Fruit fly (Drosophila melanogaster) whole organism, prepupa: ENCODE measurements around the gene CG7692.

Experiments used
- CG11294 ChIP-seq: fragments of 200-800 bp; sonication (Bioruptor generic); IDR thresholded peaks from 2 replicates; pipeline ENCODE4 v1.3.6; 2022; ENCODE audit warnings: missing biosample characterization, missing genetic modification characterization
- CG32006 ChIP-seq: fragments of 200-800 bp; sonication (Bioruptor generic); optimal IDR thresholded peaks from 3 replicates; lab custom pipeline; 2017; ENCODE audit warnings: missing biosample characterization, mild to moderate bottlenecking, missing genetic modification characterization
- CG34406 ChIP-seq: fragments of 200-800 bp; sonication (Bioruptor generic); optimal IDR thresholded peaks from 3 replicates; lab custom pipeline; 2016; ENCODE audit warnings: missing biosample characterization, missing genetic modification characterization
- CG3919 ChIP-seq: fragments of 200-800 bp; sonication (Bioruptor generic); optimal IDR thresholded peaks from 3 replicates; lab custom pipeline; 2016; ENCODE audit warnings: missing biosample characterization, missing genetic modification characterization
- CG4318 ChIP-seq: fragments of 200-800 bp; sonication (Bioruptor generic); optimal IDR thresholded peaks from 3 replicates; lab custom pipeline; 2017; ENCODE audit warnings: missing biosample characterization, mild to moderate bottlenecking, missing genetic modification characterization
- CG6163 ChIP-seq: fragments of 200-800 bp; sonication (Bioruptor generic); IDR thresholded peaks from 3 replicates; pipeline ENCODE4 v1.3.6; 2022; ENCODE audit warnings: missing biosample characterization, missing genetic modification characterization
- Eip75B ChIP-seq: fragments of 200-800 bp; sonication (Bioruptor generic); optimal IDR thresholded peaks from 3 replicates; lab custom pipeline; 2016; ENCODE audit warnings: missing biosample characterization, missing genetic modification characterization
- Eip78C ChIP-seq: fragments of 200-800 bp; sonication (Bioruptor generic); peaks from one replicate; lab custom pipeline; 2016; ENCODE audit warnings: missing biosample characterization, missing genetic modification characterization
- Ets21C ChIP-seq: fragments of 200-800 bp; sonication (Bioruptor generic); optimal IDR thresholded peaks from 3 replicates; lab custom pipeline; 2016; ENCODE audit warnings: missing biosample characterization, missing genetic modification characterization
- Gug ChIP-seq: fragments of 200-800 bp; sonication (Bioruptor generic); IDR thresholded peaks from 2 replicates; pipeline ENCODE4 v1.3.6; 2022; ENCODE audit warnings: missing biosample characterization, missing genetic modification characterization
- OdsH ChIP-seq: fragments of 200-800 bp; sonication (Bioruptor generic); optimal IDR thresholded peaks from 3 replicates; lab custom pipeline; 2016; ENCODE audit warnings: missing biosample characterization, missing genetic modification characterization
- Smox ChIP-seq: fragments of 200-800 bp; sonication (Bioruptor generic); optimal IDR thresholded peaks from 3 replicates; lab custom pipeline; 2016; ENCODE audit warnings: missing biosample characterization, missing genetic modification characterization
- Sox14 ChIP-seq: fragments of 200-800 bp; sonication (Bioruptor generic); optimal IDR thresholded peaks from 3 replicates; lab custom pipeline; 2016; ENCODE audit warnings: missing biosample characterization, missing genetic modification characterization
- dsx ChIP-seq: fragments of 200-800 bp; optimal IDR thresholded peaks from 3 replicates; lab custom pipeline; 2019; ENCODE audit warnings: missing biosample characterization, mild to moderate bottlenecking, missing genetic modification characterization, moderate library complexity; ENCODE audit not compliant: poor library complexity, severe bottlenecking
- spab ChIP-seq: fragments of 200-800 bp; sonication (Bioruptor generic); optimal IDR thresholded peaks from 2 replicates; lab custom pipeline; 2017; ENCODE audit warnings: missing biosample characterization, mild to moderate bottlenecking, missing genetic modification characterization, missing genetic modification reagents
- topi ChIP-seq: fragments of 200-800 bp; sonication (Bioruptor generic); optimal IDR thresholded peaks from 3 replicates; lab custom pipeline; 2016; ENCODE audit warnings: missing biosample characterization, missing genetic modification characterization

CG7692 gene

DNA sequence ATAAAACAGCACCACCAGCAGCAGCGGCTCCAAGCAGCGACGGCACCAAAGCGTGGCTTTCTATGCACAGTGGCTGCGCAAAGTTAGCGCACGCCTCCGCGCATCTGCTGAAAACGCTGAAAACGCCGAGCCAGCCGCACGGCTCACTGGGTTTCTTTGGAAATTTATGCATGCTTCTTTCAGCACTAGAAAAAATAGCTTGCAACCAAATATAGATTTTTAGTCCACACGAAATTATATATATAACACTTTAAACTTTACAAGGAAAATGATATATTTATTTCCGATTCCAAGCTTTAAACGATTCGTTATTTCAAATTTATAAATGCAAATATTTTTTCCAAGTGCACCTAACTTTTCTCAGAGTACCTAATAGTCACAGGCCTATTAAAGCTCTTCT, 53.0 kb downstream of the CG7692 start (continued):
- TF ChIP-seq dsx (no peak), Eip75B (no peak), Eip78C (GFP tag; lab: Kevin White, UChicago) (peak; percentile 68), OdsH (GFP tag; lab: Kevin White, UChicago) (peak; percentile 33), Smox (GFP tag; lab: Kevin White, UChicago) (no peak), Sox14 (GFP tag; lab: Kevin White, UChicago) (peak; percentile 9), CG4318 (GFP tag; lab: Kevin White, UChicago) (peak; percentile 41), CG32006 (GFP tag; lab: Kevin White, UChicago) (peak; percentile 74), CG34406 (GFP tag; lab: Kevin White, UChicago) (no peak), Ets21C (no peak), CG3919 (GFP tag; lab: Kevin White, UChicago) (peak; percentile 20), CG6163 (GFP tag; lab: Robert Waterston, UW) (peak; percentile 50; the same call in 1 of the 3 replicates), topi (GFP tag; lab: Kevin White, UChicago) (no peak), Gug (GFP tag; lab: Robert Waterston, UW) (no peak)

dm6 chr3L:17407073-17407472, 55.5 kb downstream of the CG7692 start:
- no peak for TF ChIP-seq CG11294
- TF ChIP-seq spab, result no peak
